Worm (Caenorhabditis elegans) whole organism, L2 larva: ENCODE data around the gene H34I24.1.

Experiments used
- alr-1 ChIP-seq: fragments of 150-350 bp; optimal IDR thresholded peaks from 2 replicates; lab custom pipeline; 2014; ENCODE audit warnings: missing biosample characterization, missing genetic modification characterization
- ama-1 ChIP-seq: fragments of 150-350 bp; optimal IDR thresholded peaks from 2 replicates; lab custom pipeline; 2018; ENCODE audit warnings: inconsistent platforms
- egl-27 ChIP-seq: sonication (generic microtip); optimal IDR thresholded peaks from 3 replicates; lab custom pipeline; 2017; ENCODE audit warnings: missing biosample characterization, missing genetic modification reagents, missing genetic modification characterization
- elt-1 ChIP-seq: fragments of 150-350 bp; optimal IDR thresholded peaks from 2 replicates; lab custom pipeline; 2014; ENCODE audit warnings: missing biosample characterization, missing genetic modification characterization
- lin-39 ChIP-seq: fragments of 150-350 bp; optimal IDR thresholded peaks from 2 replicates; lab custom pipeline; 2014; ENCODE audit warnings: missing biosample characterization, missing genetic modification reagents, missing genetic modification characterization
- mdl-1 ChIP-seq, 2 experiments: fragments of 150-350 bp in 1 of 2; sonication (generic microtip) in 1 of 2; optimal IDR thresholded peaks; 2 replicates each; lab custom pipeline; 2017; ENCODE audit warnings: missing biosample characterization in 2 of 2, missing genetic modification characterization in 2 of 2
- nhr-129 ChIP-seq: fragments of 150-350 bp; optimal IDR thresholded peaks from 2 replicates; lab custom pipeline; 2014; ENCODE audit warnings: missing biosample characterization, missing genetic modification characterization
- nhr-77 ChIP-seq: fragments of 150-350 bp; optimal IDR thresholded peaks from 2 replicates; lab custom pipeline; 2014; ENCODE audit warnings: missing biosample characterization, missing genetic modification characterization

DNA sequence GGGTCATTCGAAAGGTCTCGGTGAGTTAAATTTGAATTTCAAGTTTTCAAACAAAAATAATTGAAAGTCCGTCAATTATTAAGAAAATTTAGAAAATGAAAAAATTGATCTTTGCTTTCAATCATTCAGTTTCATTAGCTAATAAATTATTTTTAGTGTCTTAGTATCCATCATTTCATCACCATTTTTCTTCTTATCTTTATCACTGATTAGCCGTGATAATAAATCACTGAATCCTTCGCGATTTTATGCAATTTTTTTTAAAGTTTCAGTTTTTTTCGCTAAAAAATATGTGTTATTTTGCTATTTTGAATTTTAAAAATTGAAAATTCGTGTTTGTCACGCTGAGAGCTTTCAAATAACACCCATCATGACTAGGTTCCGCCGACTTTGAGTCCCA, 22.2 kb downstream of the H34I24.1 start:
- TF ChIP-seq nhr-77 (tag; lab: Kevin White, UChicago) (no peak), egl-27 (no peak), elt-1 (tag; lab: Kevin White, UChicago) (no peak), alr-1 (tag; lab: Kevin White, UChicago) (no peak), mdl-1 (tag; optimal IDR thresholded peaks at IDR 0.05; lab: Kevin White, UChicago) (no peak), ama-1 (no peak), nhr-129 (tag; lab: Kevin White, UChicago) (no peak), lin-39 (tag; lab: Kevin White, UChicago) (no peak)
